Worm (Caenorhabditis elegans) whole organism, young adult: ENCODE measurements around the gene T02D1.7.

ENCODE experiments used
- F10E7.11 ChIP-seq: sonication (generic microtip); optimal IDR thresholded peaks from 2 replicates; lab custom pipeline; 2017; ENCODE audit warnings: mild to moderate bottlenecking, missing genetic modification characterization, moderate library complexity, missing compliant biosample characterization
- F37B4.10 ChIP-seq: fragments of 200-800 bp; sonication (Bioruptor generic); IDR thresholded peaks from 2 replicates; pipeline ENCODE4 v1.3.6; 2022; ENCODE audit warnings: missing genetic modification characterization, missing compliant biosample characterization
- F49E8.2 ChIP-seq: sonication (generic microtip); optimal IDR thresholded peaks from 3 replicates; lab custom pipeline; 2017; ENCODE audit warnings: missing genetic modification characterization, mild to moderate bottlenecking, missing compliant biosample characterization, antibody characterized with exemption, moderate library complexity; ENCODE audit not compliant: insufficient read depth
- madf-8 ChIP-seq: fragments of 200-800 bp; sonication (Bioruptor generic); conservative IDR thresholded peaks from 2 replicates; pipeline ENCODE4 v1.3.6; 2022; ENCODE audit warnings: missing genetic modification reagents, missing genetic modification characterization, missing compliant biosample characterization

- TF ChIP-seq madf-8 (GFP tag; lab: Robert Waterston, UW) = no peak
- no peak for TF ChIP-seq F37B4.10
- TF ChIP-seq F10E7.11 (tag; lab: Kevin White, UChicago) = no peak
- no peak for TF ChIP-seq F49E8.2 (tag; lab: Kevin White, UChicago)
These were observed 806 bp downstream of the T02D1.7 start for ce11 chrIV:17406119-17406518.
